Worm (Caenorhabditis elegans) whole organism, young adult: ENCODE data around the gene fipr-2.
A peak's percentile ranks its signal among the peaks of the same experiment; 100 is the strongest.

Experiments used
- F23B12.7 ChIP-seq: sonication (generic microtip); optimal IDR thresholded peaks from 2 replicates; lab custom pipeline; 2017; ENCODE audit warnings: missing genetic modification characterization, mild to moderate bottlenecking, missing compliant biosample characterization, antibody characterized with exemption, moderate library complexity; ENCODE audit not compliant: insufficient read depth
- F39B2.1 ChIP-seq: fragments of 200-800 bp; sonication (Bioruptor generic); IDR thresholded peaks from 2 replicates; pipeline ENCODE4 v1.3.6; 2022; ENCODE audit warnings: missing genetic modification reagents, missing genetic modification characterization, missing compliant biosample characterization
- K11D2.4 ChIP-seq: fragments of 200-800 bp; sonication (Bioruptor generic); IDR thresholded peaks from 2 replicates; pipeline ENCODE4 v1.3.6; 2022; ENCODE audit warnings: missing genetic modification reagents, missing genetic modification characterization, missing compliant biosample characterization
- K12H6.12 ChIP-seq: fragments of 200-800 bp; sonication (Bioruptor generic); optimal IDR thresholded peaks from 2 replicates; lab custom pipeline; 2018; ENCODE audit warnings: mild to moderate bottlenecking, missing genetic modification characterization, missing compliant biosample characterization
- Y53G8AR.9 ChIP-seq: fragments of 200-800 bp; sonication (Bioruptor generic); conservative IDR thresholded peaks from 2 replicates; pipeline ENCODE4 v1.3.6; 2022; ENCODE audit warnings: missing genetic modification reagents, missing genetic modification characterization, missing compliant biosample characterization
- Y56A3A.18 ChIP-seq: fragments of 200-800 bp; sonication (Bioruptor generic); IDR thresholded peaks from 2 replicates; pipeline ENCODE4 v1.3.6; 2022; ENCODE audit warnings: missing genetic modification reagents, missing genetic modification characterization, missing compliant biosample characterization
- Y79H2A.3 ChIP-seq: fragments of 200-800 bp; sonication (Bioruptor generic); conservative IDR thresholded peaks from 2 replicates; pipeline ENCODE4 v1.3.6; 2022; ENCODE audit warnings: missing genetic modification reagents, missing genetic modification characterization, missing compliant biosample characterization
- atf-7 ChIP-seq: sonication (generic microtip); optimal IDR thresholded peaks from 2 replicates; lab custom pipeline; 2017; ENCODE audit warnings: mild to moderate bottlenecking, missing genetic modification characterization, missing compliant biosample characterization
- athp-1 ChIP-seq: sonication (generic microtip); optimal IDR thresholded peaks from 2 replicates; lab custom pipeline; 2017; ENCODE audit warnings: mild to moderate bottlenecking, missing genetic modification characterization, missing compliant biosample characterization
- attf-3 ChIP-seq: fragments of 200-800 bp; sonication (Bioruptor generic); conservative IDR thresholded peaks from 2 replicates; pipeline ENCODE4 v1.3.6; 2022; ENCODE audit warnings: missing genetic modification reagents, missing genetic modification characterization, missing compliant biosample characterization
- attf-5 ChIP-seq: fragments of 200-800 bp; sonication (Bioruptor generic); optimal IDR thresholded peaks from 2 replicates; lab custom pipeline; 2018; ENCODE audit warnings: mild to moderate bottlenecking, missing genetic modification characterization, missing compliant biosample characterization
- bed-1 ChIP-seq: fragments of 200-800 bp; sonication (Bioruptor generic); IDR thresholded peaks from 2 replicates; pipeline ENCODE4 v1.3.6; 2022; ENCODE audit warnings: missing genetic modification reagents, missing genetic modification characterization, missing compliant biosample characterization
- cebp-2 ChIP-seq: fragments of 200-800 bp; sonication (Bioruptor generic); IDR thresholded peaks from 2 replicates; pipeline ENCODE4 v1.3.6; 2022; ENCODE audit warnings: missing genetic modification characterization, missing compliant biosample characterization
- ceh-100 ChIP-seq: fragments of 200-800 bp; sonication (Bioruptor generic); IDR thresholded peaks from 2 replicates; pipeline ENCODE4 v1.3.6; 2022; ENCODE audit warnings: missing genetic modification reagents, missing genetic modification characterization, missing compliant biosample characterization
- efl-1 ChIP-seq: fragments of 150-350 bp; optimal IDR thresholded peaks from 2 replicates; lab custom pipeline; 2014; ENCODE audit warnings: missing biosample characterization, missing genetic modification reagents, missing genetic modification characterization
- egrh-3 ChIP-seq: fragments of 200-800 bp; sonication (Bioruptor generic); IDR thresholded peaks from 2 replicates; pipeline ENCODE4 v1.3.6; 2022; ENCODE audit warnings: missing genetic modification reagents, missing genetic modification characterization, missing compliant biosample characterization
- fkh-3 ChIP-seq: sonication (generic microtip); optimal IDR thresholded peaks from 2 replicates; lab custom pipeline; 2016; ENCODE audit warnings: mild to moderate bottlenecking, missing genetic modification characterization, missing compliant biosample characterization
- hlh-12 ChIP-seq: sonication (generic microtip); optimal IDR thresholded peaks from 2 replicates; lab custom pipeline; 2016; ENCODE audit warnings: missing genetic modification characterization, missing compliant biosample characterization
- hrde-1 ChIP-seq: sonication (generic microtip); optimal IDR thresholded peaks from 2 replicates; lab custom pipeline; 2016; ENCODE audit warnings: missing genetic modification characterization, mild to moderate bottlenecking, missing compliant biosample characterization, moderate library complexity, missing genotype, missing genetic modification reagents, borderline replicate concordance
- hsf-1 ChIP-seq: fragments of 200-800 bp; sonication (Bioruptor generic); IDR thresholded peaks from 2 replicates; pipeline ENCODE4 v1.3.6; 2022; ENCODE audit warnings: missing genetic modification reagents, missing genetic modification characterization, missing compliant biosample characterization
- lag-1 ChIP-seq: fragments of 200-800 bp; sonication (Bioruptor generic); IDR thresholded peaks from 2 replicates; pipeline ENCODE4 v1.3.6; 2022; ENCODE audit warnings: missing genetic modification reagents, missing genetic modification characterization, missing compliant biosample characterization
- let-607 ChIP-seq, 2 experiments: fragments of 200-800 bp in 1 of 2; sonication (Bioruptor generic) in 1 of 2; sonication (generic microtip) in 1 of 2; optimal IDR thresholded peaks; 2 replicates each; lab custom pipeline; 2016 to 2018; ENCODE audit warnings: mild to moderate bottlenecking in 2 of 2, missing compliant biosample characterization in 2 of 2, missing genetic modification characterization in 2 of 2, moderate library complexity in 2 of 2, missing genotype in 1 of 2
- lin-26 ChIP-seq: fragments of 200-800 bp; sonication (Bioruptor generic); IDR thresholded peaks from 2 replicates; pipeline ENCODE4 v1.3.6; 2022; ENCODE audit warnings: missing genetic modification reagents, missing genetic modification characterization, missing compliant biosample characterization
- lin-40 ChIP-seq: sonication (generic microtip); optimal IDR thresholded peaks from 2 replicates; lab custom pipeline; 2016; ENCODE audit warnings: missing genetic modification characterization, mild to moderate bottlenecking, missing compliant biosample characterization, missing genotype, missing genetic modification reagents
- lin-54 ChIP-seq: fragments of 200-800 bp; sonication (Bioruptor generic); optimal IDR thresholded peaks from 2 replicates; lab custom pipeline; 2018; ENCODE audit warnings: mild to moderate bottlenecking, missing genetic modification characterization, missing compliant biosample characterization
- lir-1 ChIP-seq: fragments of 200-800 bp; sonication (Bioruptor generic); conservative IDR thresholded peaks from 2 replicates; pipeline ENCODE4 v1.3.6; 2022; ENCODE audit warnings: missing genetic modification reagents, missing genetic modification characterization, missing compliant biosample characterization
- lsy-27 ChIP-seq: sonication (generic microtip); optimal IDR thresholded peaks from 2 replicates; lab custom pipeline; 2017; ENCODE audit warnings: missing genetic modification characterization, mild to moderate bottlenecking, missing compliant biosample characterization, antibody characterized with exemption, missing genotype, borderline replicate concordance; ENCODE audit not compliant: insufficient read depth
- madf-6 ChIP-seq: fragments of 200-800 bp; sonication (Bioruptor generic); IDR thresholded peaks from 2 replicates; pipeline ENCODE4 v1.3.6; 2022; ENCODE audit warnings: missing genetic modification reagents, missing genetic modification characterization, missing compliant biosample characterization
- mes-4 ChIP-seq: sonication (generic microtip); optimal IDR thresholded peaks from 2 replicates; lab custom pipeline; 2016; ENCODE audit warnings: missing genotype, missing genetic modification characterization, missing compliant biosample characterization
- nhr-179 ChIP-seq: sonication (generic microtip); optimal IDR thresholded peaks from 2 replicates; lab custom pipeline; 2016; ENCODE audit warnings: mild to moderate bottlenecking, missing genetic modification characterization, missing compliant biosample characterization
- nhr-27 ChIP-seq: fragments of 200-800 bp; sonication (Bioruptor generic); optimal IDR thresholded peaks from 2 replicates; lab custom pipeline; 2018; ENCODE audit warnings: mild to moderate bottlenecking, missing genetic modification characterization, moderate library complexity, missing compliant biosample characterization
- nhr-80 ChIP-seq: sonication (generic microtip); optimal IDR thresholded peaks from 2 replicates; lab custom pipeline; 2016; ENCODE audit warnings: missing genetic modification characterization, missing compliant biosample characterization
- nhr-90 ChIP-seq: sonication (generic microtip); optimal IDR thresholded peaks from 2 replicates; lab custom pipeline; 2016; ENCODE audit warnings: missing genotype, mild to moderate bottlenecking, missing genetic modification characterization, missing compliant biosample characterization
- rcor-1 ChIP-seq: fragments of 200-800 bp; sonication (Bioruptor generic); IDR thresholded peaks from 2 replicates; pipeline ENCODE4 v1.3.6; 2022; ENCODE audit warnings: missing genetic modification reagents, missing genetic modification characterization, missing compliant biosample characterization
- repo-1 ChIP-seq: sonication (generic microtip); optimal IDR thresholded peaks from 2 replicates; lab custom pipeline; 2017; ENCODE audit warnings: mild to moderate bottlenecking, missing genetic modification characterization, missing compliant biosample characterization
- sdz-38 ChIP-seq: sonication (generic microtip); optimal IDR thresholded peaks from 2 replicates; lab custom pipeline; 2016; ENCODE audit warnings: missing genotype, missing genetic modification characterization, missing compliant biosample characterization
- snpc-4 ChIP-seq, 5 experiments: fragments of 150-350 bp in 1 of 5; sonication (generic microtip) in 4 of 5; optimal IDR thresholded peaks; 2 replicates each; lab custom pipeline; 2014 to 2018; ENCODE audit warnings: missing genetic modification characterization in 5 of 5, missing biosample characterization in 3 of 5, antibody characterized with exemption in 2 of 5, mild to moderate bottlenecking in 2 of 5, missing compliant biosample characterization in 2 of 5, missing genotype in 2 of 5, moderate library complexity in 2 of 5, missing genetic modification reagents in 1 of 5
- tbp1 ChIP-seq: fragments of 200-800 bp; sonication (Bioruptor generic); optimal IDR thresholded peaks from 2 replicates; lab custom pipeline; 2018; ENCODE audit warnings: mild to moderate bottlenecking, missing genetic modification characterization, missing compliant biosample characterization
- zfh-2 ChIP-seq: fragments of 200-800 bp; sonication (Bioruptor generic); conservative IDR thresholded peaks from 2 replicates; pipeline ENCODE4 v1.3.6; 2022; ENCODE audit warnings: missing genetic modification reagents, missing genetic modification characterization, missing compliant biosample characterization
- ztf-18 ChIP-seq: sonication (generic microtip); optimal IDR thresholded peaks from 2 replicates; lab custom pipeline; 2016; ENCODE audit warnings: missing genotype, mild to moderate bottlenecking, missing genetic modification characterization, missing compliant biosample characterization
- ztf-22 ChIP-seq: fragments of 200-800 bp; sonication (Bioruptor generic); optimal IDR thresholded peaks from 2 replicates; lab custom pipeline; 2018; ENCODE audit warnings: mild to moderate bottlenecking, missing genetic modification characterization, moderate library complexity, missing compliant biosample characterization
- ztf-25 ChIP-seq: fragments of 200-800 bp; sonication (Bioruptor generic); IDR thresholded peaks from 2 replicates; pipeline ENCODE4 v1.3.6; 2022; ENCODE audit warnings: missing genetic modification reagents, missing genetic modification characterization, missing compliant biosample characterization
- ztf-26 ChIP-seq: sonication (generic microtip); optimal IDR thresholded peaks from 2 replicates; lab custom pipeline; 2017; ENCODE audit warnings: missing genetic modification characterization, missing compliant biosample characterization
- ztf-28 ChIP-seq: fragments of 200-800 bp; sonication (Bioruptor generic); IDR thresholded peaks from 2 replicates; pipeline ENCODE4 v1.3.6; 2022; ENCODE audit warnings: missing genetic modification reagents, missing genetic modification characterization, missing compliant biosample characterization
- ztf-6 ChIP-seq: fragments of 200-800 bp; sonication (Bioruptor generic); IDR thresholded peaks from 2 replicates; pipeline ENCODE4 v1.3.6; 2022; ENCODE audit warnings: missing genetic modification reagents, missing genetic modification characterization, missing compliant biosample characterization

Gene fipr-2

ce11 chrV:12343419-12343969 lies 21.7 kb upstream of the fipr-2 start, which contains the start of gene tomm-20 (continued):
- no peak for TF ChIP-seq lin-26 (GFP tag; lab: Robert Waterston, UW)
- TF ChIP-seq let-607 (tag; optimal IDR thresholded peaks at IDR 0.05; lab: Kevin White, UChicago) = peak in 1 of 2 experiments; percentile 76
- TF ChIP-seq mes-4 = no peak
- peak; percentile 86 for TF ChIP-seq madf-6 (GFP tag; lab: Robert Waterston, UW)
- TF ChIP-seq nhr-179 (tag; lab: Kevin White, UChicago) = no peak
- no peak for TF ChIP-seq ztf-22 (GFP tag; lab: Kevin White, UChicago)
- peak; percentile 99 for TF ChIP-seq ztf-18 (tag; lab: Kevin White, UChicago)
- TF ChIP-seq lin-54 (GFP tag; lab: Kevin White, UChicago) = peak; percentile 98
- TF ChIP-seq ztf-6 = 0 out of 2 replicates have a peak, but pooled peaks have one; percentile 19
- TF ChIP-seq repo-1 (tag; lab: Kevin White, UChicago) = peak; percentile 83
- TF ChIP-seq athp-1 (tag; lab: Kevin White, UChicago) = peak; percentile 23
- peak; percentile 84 for TF ChIP-seq Y56A3A.18 (GFP tag; lab: Robert Waterston, UW)
- TF ChIP-seq nhr-90 (tag; lab: Kevin White, UChicago) = no peak
- TF ChIP-seq egrh-3 = no peak
- TF ChIP-seq cebp-2 (GFP tag; lab: Robert Waterston, UW) = no peak
- no peak for TF ChIP-seq ztf-28
- peak; percentile 91 for TF ChIP-seq efl-1 (GFP tag; lab: Kevin White, UChicago)
- peak; percentile 38 for TF ChIP-seq hrde-1 (tag; lab: Kevin White, UChicago)
- TF ChIP-seq Y53G8AR.9 (GFP tag; lab: Robert Waterston, UW) = peak; percentile 94
- peak; percentile 90 for TF ChIP-seq K11D2.4
- TF ChIP-seq attf-3 (GFP tag; lab: Robert Waterston, UW) = peak; percentile 87
- no peak for TF ChIP-seq hlh-12 (tag; lab: Kevin White, UChicago)
- peak; percentile 90 for TF ChIP-seq rcor-1
- TF ChIP-seq sdz-38 (tag; lab: Kevin White, UChicago) = no peak
- no peak for TF ChIP-seq zfh-2 (GFP tag; lab: Robert Waterston, UW)
- TF ChIP-seq ceh-100 = peak; percentile 81
- TF ChIP-seq lin-40 (tag; lab: Kevin White, UChicago) = peak; percentile 93
- TF ChIP-seq lag-1 (GFP tag; lab: Robert Waterston, UW) = no peak
- TF ChIP-seq lir-1 = peak; percentile 77
- TF ChIP-seq Y79H2A.3 (GFP tag; lab: Robert Waterston, UW) = no peak
- peak; percentile 79 for TF ChIP-seq ztf-26
- peak; percentile 47 for TF ChIP-seq snpc-4 (GFP tag; optimal IDR thresholded peaks at IDR 0.05; lab: Kevin White, UChicago)
- peak; percentile 77 to 85 (median 78) for TF ChIP-seq snpc-4 (tag; optimal IDR thresholded peaks at IDR 0.05; lab: Kevin White, UChicago)
- TF ChIP-seq ztf-25 (GFP tag; lab: Robert Waterston, UW) = no peak
- TF ChIP-seq lsy-27 (tag; lab: Kevin White, UChicago) = no peak
- TF ChIP-seq atf-7 (tag; lab: Kevin White, UChicago) = peak; percentile 18
- TF ChIP-seq fkh-3 (tag; lab: Kevin White, UChicago) = no peak
- TF ChIP-seq nhr-80 (tag; lab: Kevin White, UChicago) = peak; percentile 58
- no peak for TF ChIP-seq nhr-27 (tag; lab: Kevin White, UChicago)
- no peak for TF ChIP-seq bed-1
- TF ChIP-seq attf-5 (GFP tag; lab: Kevin White, UChicago) = peak; percentile 90
- peak; percentile 71 for TF ChIP-seq tbp1
- TF ChIP-seq hsf-1 (GFP tag; lab: Robert Waterston, UW) = peak; percentile 62
- TF ChIP-seq F23B12.7 (tag; lab: Kevin White, UChicago) = peak; percentile 83
- TF ChIP-seq F39B2.1 (GFP tag; lab: Robert Waterston, UW) = no peak
- TF ChIP-seq K12H6.12 = peak; percentile 39
- TF ChIP-seq, all 124 proteins: peak for 65
